Worm (Caenorhabditis elegans) whole organism, mixed stage, embryonic: ENCODE data around the gene C23H4.8.
A peak's percentile ranks its signal among the peaks of the same experiment; 100 is the strongest.

Source experiments
- blmp-1 ChIP-seq: fragments of 150-350 bp; optimal IDR thresholded peaks from 2 replicates; lab custom pipeline; 2014; ENCODE audit warnings: missing biosample characterization, missing genetic modification characterization
- ces-1 ChIP-seq: fragments of 150-350 bp; optimal IDR thresholded peaks from 2 replicates; lab custom pipeline; 2014; ENCODE audit warnings: missing biosample characterization, missing genetic modification reagents, missing genetic modification characterization
- nhr-237 ChIP-seq: fragments of 150-350 bp; optimal IDR thresholded peaks from 2 replicates; lab custom pipeline; 2014; ENCODE audit warnings: missing biosample characterization, missing genetic modification characterization
- nhr-28 ChIP-seq: fragments of 150-350 bp; optimal IDR thresholded peaks from 2 replicates; lab custom pipeline; 2014; ENCODE audit warnings: missing biosample characterization, missing genetic modification characterization
- snpc-4 ChIP-seq: fragments of 150-350 bp; optimal IDR thresholded peaks from 2 replicates; lab custom pipeline; 2014; ENCODE audit warnings: missing biosample characterization, missing genetic modification characterization
- unc-39 ChIP-seq: fragments of 150-350 bp; optimal IDR thresholded peaks from 2 replicates; lab custom pipeline; 2014; ENCODE audit warnings: missing biosample characterization, missing genetic modification characterization
- unc-62 ChIP-seq: fragments of 150-350 bp; optimal IDR thresholded peaks from 2 replicates; lab custom pipeline; 2014; ENCODE audit warnings: missing biosample characterization, missing genetic modification reagents, missing genetic modification characterization

ce11 chrX:12252189-12252588 lies 35.1 kb downstream of the C23H4.8 start:
- no peak for TF ChIP-seq nhr-237 (tag; lab: Kevin White, UChicago)
- TF ChIP-seq unc-62 (GFP tag; lab: Kevin White, UChicago), result no peak
- TF ChIP-seq ces-1 (GFP tag; lab: Kevin White, UChicago), result peak; percentile 80
- no peak for TF ChIP-seq nhr-28 (tag; lab: Kevin White, UChicago)
- no peak for TF ChIP-seq unc-39
- TF ChIP-seq blmp-1 (tag; lab: Kevin White, UChicago), result no peak
- TF ChIP-seq snpc-4 (tag; lab: Kevin White, UChicago), result no peak
